Fruit fly (Drosophila melanogaster): ENCODE results near the gene Ccp84Ae.

DNA sequence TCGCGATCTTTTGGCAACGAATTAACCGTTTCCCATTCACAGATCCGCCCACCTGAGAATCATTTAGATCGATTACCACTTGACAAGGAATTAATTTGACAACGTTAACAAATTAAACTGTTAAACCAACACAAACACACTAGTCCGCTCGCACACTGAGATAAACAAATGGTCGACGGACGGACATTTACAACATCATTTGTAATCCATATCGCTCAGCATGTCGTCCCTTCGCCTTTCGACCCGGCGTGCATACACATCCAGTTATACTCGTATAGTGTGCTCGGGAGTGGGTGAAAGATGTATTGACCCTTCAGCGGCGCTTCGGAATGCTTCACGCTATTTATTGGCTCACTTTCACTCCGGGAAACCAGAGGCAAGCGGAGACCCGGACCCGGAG lies 44.2 kb upstream of the Ccp84Ae start:
- TF ChIP-seq kay (GFP tag; ENCODE audit: borderline replicate concordance) (no peak), CG7045 (GFP tag; optimal IDR thresholded peaks at IDR 0.05) (no peak), tj (GFP tag; optimal IDR thresholded peaks at IDR 0.05) (no peak), pad (GFP tag; optimal IDR thresholded peaks at IDR 0.05) (no peak), cnc (optimal IDR thresholded peaks at IDR 0.05) (no peak), CG12768 (GFP tag; optimal IDR thresholded peaks at IDR 0.05) (no peak)

Measured in whole organism, adult.